Worm (Caenorhabditis elegans): ENCODE measurements around the gene acdh-10.

DNA sequence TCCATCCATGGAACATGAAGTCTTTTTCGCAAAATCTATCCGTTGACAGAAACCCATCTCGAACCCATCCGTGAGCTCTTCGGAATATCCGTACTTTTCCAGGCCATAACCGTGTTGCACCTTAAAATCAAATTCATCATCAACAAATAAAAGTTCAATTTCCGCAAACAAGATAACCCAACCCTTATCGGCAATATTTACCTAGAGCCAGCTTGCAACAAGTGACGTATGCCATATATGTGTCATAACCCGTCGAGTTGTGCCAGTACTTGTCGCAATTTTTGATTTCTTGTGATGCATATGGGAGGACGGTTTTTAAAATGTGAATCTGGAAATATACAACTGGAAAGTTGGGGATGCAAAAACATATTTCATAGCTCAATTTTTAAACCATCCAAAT is 8.8 kb downstream of the acdh-10 start:
- TF ChIP-seq him-1 (tag; optimal IDR thresholded peaks at IDR 0.05) (no peak), dao-5 (tag; optimal IDR thresholded peaks at IDR 0.05) (no peak)
